Fruit fly (Drosophila melanogaster) whole organism, embryonic: ENCODE measurements around the gene CG13138.

ENCODE experiments used
- CG1024 ChIP-seq: fragments of 200-800 bp; sonication (Bioruptor generic); IDR thresholded peaks from 2 replicates; pipeline ENCODE4 v1.3.6; 2022; ENCODE audit warnings: missing biosample characterization, missing genetic modification characterization
- CG11723 ChIP-seq: fragments of 200-800 bp; sonication (Bioruptor generic); optimal IDR thresholded peaks from 2 replicates; lab custom pipeline; 2017; ENCODE audit warnings: missing biosample characterization, mild to moderate bottlenecking, missing genetic modification characterization
- CG12104 ChIP-seq: fragments of 200-800 bp; sonication (Bioruptor generic); optimal IDR thresholded peaks from 3 replicates; lab custom pipeline; 2016; ENCODE audit warnings: missing biosample characterization, missing genetic modification characterization
- CG12391 ChIP-seq: fragments of 200-800 bp; sonication (Bioruptor generic); optimal IDR thresholded peaks from 3 replicates; lab custom pipeline; 2018; ENCODE audit warnings: missing biosample characterization, mild to moderate bottlenecking, missing genetic modification characterization, moderate library complexity
- CG12659 ChIP-seq: fragments of 200-800 bp; sonication (Bioruptor generic); optimal IDR thresholded peaks from 3 replicates; lab custom pipeline; 2017; ENCODE audit warnings: mild to moderate bottlenecking, missing biosample characterization, missing genetic modification reagents, missing genetic modification characterization
- CG12744 ChIP-seq: fragments of 200-800 bp; sonication (Bioruptor generic); optimal IDR thresholded peaks from 2 replicates; lab custom pipeline; 2016; ENCODE audit warnings: missing biosample characterization, missing genetic modification characterization
- CG12769 ChIP-seq: fragments of 200-800 bp; sonication (Bioruptor generic); optimal IDR thresholded peaks from 2 replicates; lab custom pipeline; 2019; ENCODE audit warnings: missing biosample characterization, mild to moderate bottlenecking, missing genetic modification characterization, moderate library complexity
- CG13296 ChIP-seq: fragments of 200-800 bp; sonication (Bioruptor generic); optimal IDR thresholded peaks from 3 replicates; lab custom pipeline; 2018; ENCODE audit warnings: missing biosample characterization, mild to moderate bottlenecking, missing genetic modification characterization
- CG1603 ChIP-seq: fragments of 200-800 bp; sonication (Bioruptor generic); optimal IDR thresholded peaks from 2 replicates; lab custom pipeline; 2019; ENCODE audit warnings: missing biosample characterization, mild to moderate bottlenecking, missing genetic modification characterization, moderate library complexity
- CG17802 ChIP-seq: fragments of 200-800 bp; sonication (Bioruptor generic); optimal IDR thresholded peaks from 2 replicates; lab custom pipeline; 2018; ENCODE audit warnings: missing biosample characterization, mild to moderate bottlenecking, missing genetic modification characterization, moderate library complexity
- CG17829 ChIP-seq: fragments of 200-800 bp; optimal IDR thresholded peaks from 2 replicates; lab custom pipeline; 2019; ENCODE audit warnings: missing biosample characterization, mild to moderate bottlenecking, missing genetic modification characterization, moderate library complexity
- CG18764 ChIP-seq: fragments of 200-800 bp; sonication (Bioruptor generic); optimal IDR thresholded peaks from 3 replicates; lab custom pipeline; 2016; ENCODE audit warnings: missing biosample characterization, missing genetic modification characterization
- CG30020 ChIP-seq: fragments of 200-800 bp; optimal IDR thresholded peaks from 2 replicates; lab custom pipeline; 2019; ENCODE audit warnings: missing biosample characterization, mild to moderate bottlenecking, missing genetic modification characterization, moderate library complexity
- CG30403 ChIP-seq: fragments of 200-800 bp; sonication (Bioruptor generic); optimal IDR thresholded peaks from 3 replicates; lab custom pipeline; 2016; ENCODE audit warnings: missing biosample characterization, missing genetic modification characterization
- CG3995 ChIP-seq: fragments of 200-800 bp; sonication (Bioruptor generic); optimal IDR thresholded peaks from 3 replicates; lab custom pipeline; 2016; ENCODE audit warnings: missing biosample characterization, missing genetic modification characterization
- CG42726 ChIP-seq: fragments of 200-800 bp; sonication (Bioruptor generic); IDR thresholded peaks from 2 replicates; pipeline ENCODE4 v1.3.6; 2022; ENCODE audit warnings: missing biosample characterization, missing genetic modification characterization; ENCODE audit not compliant: partially characterized antibody
- CG6689 ChIP-seq: fragments of 200-800 bp; sonication (Bioruptor generic); IDR thresholded peaks from 2 replicates; pipeline ENCODE4 v1.3.6; 2022; ENCODE audit warnings: missing biosample characterization, missing genetic modification characterization
- CG6791 ChIP-seq: fragments of 200-800 bp; sonication (Bioruptor generic); IDR thresholded peaks from 3 replicates; pipeline ENCODE4 v1.3.6; 2022; ENCODE audit warnings: missing biosample characterization, missing genetic modification characterization; ENCODE audit not compliant: partially characterized antibody
- CG8290 ChIP-seq, 3 experiments: fragments of 200-800 bp; sonication (Bioruptor generic); optimal IDR thresholded peaks; 2 replicates each; lab custom pipeline; 2016 to 2019; ENCODE audit warnings: missing biosample characterization in 3 of 3, missing genetic modification characterization in 3 of 3, mild to moderate bottlenecking in 2 of 3, moderate library complexity in 1 of 3
- CG8924 ChIP-seq: fragments of 200-800 bp; optimal IDR thresholded peaks from 3 replicates; lab custom pipeline; 2019; ENCODE audit warnings: missing biosample characterization, mild to moderate bottlenecking, missing genetic modification characterization, moderate library complexity
- CoRest ChIP-seq: fragments of 200-800 bp; sonication (Bioruptor generic); optimal IDR thresholded peaks from 3 replicates; lab custom pipeline; 2018; ENCODE audit warnings: missing biosample characterization, mild to moderate bottlenecking, missing genetic modification characterization, moderate library complexity
- Dip2 ChIP-seq: fragments of 200-800 bp; sonication (Bioruptor generic); IDR thresholded peaks from 2 replicates; pipeline ENCODE4 v1.3.6; 2022; ENCODE audit warnings: missing biosample characterization, missing genetic modification characterization
- Fer2 ChIP-seq: fragments of 200-800 bp; sonication (Bioruptor generic); optimal IDR thresholded peaks from 2 replicates; lab custom pipeline; 2018; ENCODE audit warnings: missing biosample characterization, mild to moderate bottlenecking, missing genetic modification characterization, moderate library complexity
- Hr3 ChIP-seq: fragments of 200-800 bp; sonication (Bioruptor generic); optimal IDR thresholded peaks from 3 replicates; lab custom pipeline; 2016; ENCODE audit warnings: missing biosample characterization, missing genetic modification characterization
- MESR4 ChIP-seq: fragments of 200-800 bp; sonication (Bioruptor generic); optimal IDR thresholded peaks from 2 replicates; lab custom pipeline; 2018; ENCODE audit warnings: missing biosample characterization, mild to moderate bottlenecking, missing genetic modification characterization, moderate library complexity
- Pdp1 ChIP-seq, 2 experiments: fragments of 200-800 bp; sonication (Bioruptor generic); optimal IDR thresholded peaks; 3 replicates each; lab custom pipeline; 2016; ENCODE audit warnings: missing biosample characterization in 2 of 2, missing genetic modification characterization in 2 of 2, mild to moderate bottlenecking in 1 of 2, moderate library complexity in 1 of 2
- Poxn ChIP-seq: fragments of 200-800 bp; sonication (Bioruptor generic); IDR thresholded peaks from 2 replicates; pipeline ENCODE4 v1.3.6; 2022; ENCODE audit warnings: missing biosample characterization, missing genetic modification characterization
- bbx ChIP-seq: fragments of 200-800 bp; sonication (Bioruptor generic); IDR thresholded peaks from 2 replicates; pipeline ENCODE4 v1.3.6; 2022; ENCODE audit warnings: missing biosample characterization, missing genetic modification characterization; ENCODE audit not compliant: partially characterized antibody
- bigmax ChIP-seq: fragments of 200-800 bp; sonication (Bioruptor generic); optimal IDR thresholded peaks from 2 replicates; lab custom pipeline; 2018; ENCODE audit warnings: missing biosample characterization, mild to moderate bottlenecking, missing genetic modification characterization
- ewg ChIP-seq: fragments of 200-800 bp; sonication (Bioruptor generic); optimal IDR thresholded peaks from 3 replicates; lab custom pipeline; 2017; ENCODE audit warnings: mild to moderate bottlenecking, missing biosample characterization, missing genetic modification reagents, missing genetic modification characterization
- lola ChIP-seq, 3 experiments: fragments of >200 bp in 2 of 3; fragments of 200-800 bp in 1 of 3; sonication (Bioruptor generic) in 1 of 3; optimal IDR thresholded peaks; 2 replicates each; lab custom pipeline; 2017 to 2019; ENCODE audit warnings: missing biosample characterization in 3 of 3, missing genetic modification characterization in 3 of 3, mild to moderate bottlenecking in 1 of 3, moderate library complexity in 1 of 3
- pfk ChIP-seq: fragments of 200-800 bp; sonication (Bioruptor generic); optimal IDR thresholded peaks from 2 replicates; lab custom pipeline; 2018; ENCODE audit warnings: missing biosample characterization, mild to moderate bottlenecking, missing genetic modification characterization, moderate library complexity
- phol ChIP-seq: fragments of 200-800 bp; sonication (Bioruptor generic); optimal IDR thresholded peaks from 3 replicates; lab custom pipeline; 2018; ENCODE audit warnings: missing biosample characterization, mild to moderate bottlenecking, missing genetic modification characterization, moderate library complexity
- ssp ChIP-seq: fragments of 200-800 bp; sonication (Bioruptor generic); IDR thresholded peaks from 2 replicates; pipeline ENCODE4 v1.3.6; 2022; ENCODE audit warnings: missing biosample characterization, missing genetic modification characterization
- stc ChIP-seq: fragments of 200-800 bp; sonication (Bioruptor generic); IDR thresholded peaks from 2 replicates; pipeline ENCODE4 v1.3.6; 2022; ENCODE audit warnings: missing biosample characterization, missing genetic modification characterization
- tll ChIP-seq, 2 experiments: fragments of 200-800 bp in 1 of 2; fragments of >200 bp in 1 of 2; sonication (Bioruptor generic) in 1 of 2; optimal IDR thresholded peaks; 2 replicates each; lab custom pipeline; 2017 to 2019; ENCODE audit warnings: missing biosample characterization in 2 of 2, missing genetic modification characterization in 2 of 2, mild to moderate bottlenecking in 1 of 2, moderate library complexity in 1 of 2
- trem ChIP-seq: fragments of 200-800 bp; optimal IDR thresholded peaks from 3 replicates; lab custom pipeline; 2019; ENCODE audit warnings: missing biosample characterization, mild to moderate bottlenecking, missing genetic modification characterization, moderate library complexity
- twi ChIP-seq: fragments of 200-800 bp; optimal IDR thresholded peaks from 2 replicates; lab custom pipeline; 2019; ENCODE audit warnings: missing biosample characterization, mild to moderate bottlenecking, missing genetic modification characterization, moderate library complexity
- unc-4 ChIP-seq: fragments of 200-800 bp; sonication (Bioruptor generic); IDR thresholded peaks from 2 replicates; pipeline ENCODE4 v1.3.6; 2022; ENCODE audit warnings: missing biosample characterization, missing genetic modification characterization; ENCODE audit not compliant: partially characterized antibody
- unpg ChIP-seq: fragments of 200-800 bp; sonication (Bioruptor generic); optimal IDR thresholded peaks from 3 replicates; lab custom pipeline; 2018; ENCODE audit warnings: missing biosample characterization, mild to moderate bottlenecking, missing genetic modification characterization, moderate library complexity
- zen2 ChIP-seq: fragments of 200-800 bp; sonication (Bioruptor generic); IDR thresholded peaks from 3 replicates; pipeline ENCODE4 v1.3.6; 2022; ENCODE audit warnings: missing biosample characterization, missing genetic modification characterization; ENCODE audit not compliant: partially characterized antibody

CG13138 gene

dm6 chr2L:10314327-10315210 is 12.8 kb upstream of the CG13138 start, which contains the start of the genes Usp14 and CG4972 (continued):
- peak; percentile 41 for TF ChIP-seq CG12659 (GFP tag; lab: Kevin White, UChicago)
- peak; percentile 0 for TF ChIP-seq Hr3
- peak; percentile 20 for TF ChIP-seq CG12104
- TF ChIP-seq Fer2 (tag; lab: Kevin White, UChicago), result no peak
- no peak for TF ChIP-seq CG12744 (GFP tag; lab: Kevin White, UChicago)
- TF ChIP-seq CoRest, result peak; percentile 55
- TF ChIP-seq unpg (GFP tag; lab: Kevin White, UChicago), result no peak
- TF ChIP-seq MESR4 (GFP tag; lab: Kevin White, UChicago), result peak; percentile 75
- TF ChIP-seq Pdp1 (GFP tag; optimal IDR thresholded peaks at IDR 0.05; lab: Kevin White, UChicago), result peak in 1 of 2 experiments; percentile 27
- peak in 1 of 2 experiments; percentile 3 for TF ChIP-seq tll (GFP tag; optimal IDR thresholded peaks at IDR 0.05; lab: Kevin White, UChicago)
- TF ChIP-seq CG6689 (GFP tag; lab: Robert Waterston, UW), result no peak
- TF ChIP-seq Dip2 (GFP tag; lab: Robert Waterston, UW), result no peak
- TF ChIP-seq twi (tag; lab: Kevin White, UChicago), result peak; percentile 3
- TF ChIP-seq bbx (GFP tag; lab: Robert Waterston, UW), result peak; percentile 42
- TF ChIP-seq CG17829, result peak; percentile 19
- TF ChIP-seq Poxn (GFP tag; lab: Robert Waterston, UW), result no peak
- peak; percentile 60 for TF ChIP-seq phol
- peak in 1 of 3 experiments; percentile 2 for TF ChIP-seq lola (GFP tag; optimal IDR thresholded peaks at IDR 0.05; lab: Kevin White, UChicago)
- peak; percentile 45 for TF ChIP-seq CG30403 (GFP tag; lab: Kevin White, UChicago)
- TF ChIP-seq CG13296 (GFP tag; lab: Kevin White, UChicago), result no peak
- TF ChIP-seq CG1024 (GFP tag; lab: Robert Waterston, UW), result peak; percentile 79; the same call in 1 of the 2 replicates
- TF ChIP-seq CG30020 (tag; lab: Kevin White, UChicago), result peak; percentile 99
- TF ChIP-seq pfk (GFP tag; lab: Kevin White, UChicago), result peak; percentile 92
- peak; percentile 99 for TF ChIP-seq CG1603 (tag; lab: Kevin White, UChicago)
- peak; percentile 86 for TF ChIP-seq CG17802
- TF ChIP-seq CG6791 (GFP tag; lab: Robert Waterston, UW), result peak; percentile 56; the same call in 2 of the 3 replicates
- peak; percentile 77 for TF ChIP-seq CG3995 (GFP tag; lab: Kevin White, UChicago)
- TF ChIP-seq CG8290 (GFP tag; optimal IDR thresholded peaks at IDR 0.05; lab: Kevin White, UChicago), result peak; percentile 6
- no peak for TF ChIP-seq CG8290 (tag; optimal IDR thresholded peaks at IDR 0.05; lab: Kevin White, UChicago)
- TF ChIP-seq CG11723 (GFP tag; lab: Kevin White, UChicago), result peak; percentile 80
- peak; percentile 90 for TF ChIP-seq bigmax
- TF ChIP-seq CG18764 (GFP tag; lab: Kevin White, UChicago), result no peak
- TF ChIP-seq CG42726 (GFP tag; lab: Robert Waterston, UW), result 0 out of 2 replicates have a peak, but pooled peaks have one; percentile 9
- peak; percentile 38 for TF ChIP-seq CG12391
- no peak for TF ChIP-seq CG12769 (tag; lab: Kevin White, UChicago)
- peak; percentile 83 for TF ChIP-seq ssp (GFP tag; lab: Robert Waterston, UW)
- TF ChIP-seq ewg, result peak; percentile 13
- no peak for TF ChIP-seq stc (GFP tag; lab: Robert Waterston, UW)
- TF ChIP-seq zen2, result no peak
- TF ChIP-seq trem (tag; lab: Kevin White, UChicago), result peak; percentile 32
- 0 out of 2 replicates have a peak, but pooled peaks have one; percentile 19 for TF ChIP-seq unc-4 (GFP tag; lab: Robert Waterston, UW)
- peak; percentile 40 for TF ChIP-seq CG8924
